Worm (Caenorhabditis elegans) whole organism, L2 larva: ENCODE measurements around the gene sdz-37.

Source experiments
- C34F6.9 ChIP-seq: fragments of 150-350 bp; optimal IDR thresholded peaks from 2 replicates; lab custom pipeline; 2014; ENCODE audit warnings: missing biosample characterization, missing genetic modification characterization
- F13H6.1 ChIP-seq: sonication (generic microtip); optimal IDR thresholded peaks from 2 replicates; lab custom pipeline; 2016; ENCODE audit warnings: missing genetic modification characterization, missing compliant biosample characterization
- Y55F3AM.14 ChIP-seq: fragments of 200-800 bp; sonication (Bioruptor generic); optimal IDR thresholded peaks from 2 replicates; lab custom pipeline; 2018; ENCODE audit warnings: mild to moderate bottlenecking, missing genetic modification characterization, missing compliant biosample characterization
- ZK546.5 ChIP-seq: sonication (generic microtip); optimal IDR thresholded peaks from 2 replicates; lab custom pipeline; 2017; ENCODE audit warnings: missing biosample characterization, missing genetic modification characterization
- alr-1 ChIP-seq: fragments of 150-350 bp; optimal IDR thresholded peaks from 2 replicates; lab custom pipeline; 2014; ENCODE audit warnings: missing biosample characterization, missing genetic modification characterization
- ama-1 ChIP-seq: fragments of 150-350 bp; optimal IDR thresholded peaks from 2 replicates; lab custom pipeline; 2018; ENCODE audit warnings: inconsistent platforms
- blmp-1 ChIP-seq: sonication (generic microtip); optimal IDR thresholded peaks from 2 replicates; lab custom pipeline; 2017; ENCODE audit warnings: missing genetic modification characterization, mild to moderate bottlenecking, missing compliant biosample characterization, antibody characterized with exemption, moderate library complexity; ENCODE audit not compliant: insufficient read depth
- ceh-16 ChIP-seq: fragments of 150-350 bp; optimal IDR thresholded peaks from 2 replicates; lab custom pipeline; 2014; ENCODE audit warnings: missing biosample characterization, missing genetic modification characterization
- ceh-82 ChIP-seq: fragments of 150-350 bp; optimal IDR thresholded peaks from 2 replicates; lab custom pipeline; 2014; ENCODE audit warnings: missing biosample characterization, missing genetic modification characterization
- crh-2 ChIP-seq: sonication (generic microtip); optimal IDR thresholded peaks from 2 replicates; lab custom pipeline; 2017; ENCODE audit warnings: missing biosample characterization, missing genetic modification characterization
- dmd-4 ChIP-seq: sonication (generic microtip); optimal IDR thresholded peaks from 2 replicates; lab custom pipeline; 2017; ENCODE audit warnings: missing biosample characterization, missing genetic modification characterization
- elt-1 ChIP-seq: fragments of 150-350 bp; optimal IDR thresholded peaks from 2 replicates; lab custom pipeline; 2014; ENCODE audit warnings: missing biosample characterization, missing genetic modification characterization
- elt-3 ChIP-seq: sonication (generic microtip); optimal IDR thresholded peaks from 2 replicates; lab custom pipeline; 2017; ENCODE audit warnings: missing biosample characterization, missing genetic modification characterization
- fos-1 ChIP-seq: fragments of 150-350 bp; optimal IDR thresholded peaks from 2 replicates; lab custom pipeline; 2014; ENCODE audit warnings: missing biosample characterization, missing genetic modification characterization
- gmeb-1 ChIP-seq: fragments of 150-350 bp; optimal IDR thresholded peaks from 2 replicates; lab custom pipeline; 2014; ENCODE audit warnings: missing biosample characterization, missing genetic modification characterization
- lin-13 ChIP-seq: fragments of 150-350 bp; optimal IDR thresholded peaks from 2 replicates; lab custom pipeline; 2014; ENCODE audit warnings: missing biosample characterization, missing genetic modification reagents, missing genetic modification characterization
- lin-39 ChIP-seq: fragments of 150-350 bp; optimal IDR thresholded peaks from 2 replicates; lab custom pipeline; 2014; ENCODE audit warnings: missing biosample characterization, missing genetic modification reagents, missing genetic modification characterization
- lsy-2 ChIP-seq, 2 experiments: fragments of 150-350 bp in 1 of 2; sonication (generic microtip) in 1 of 2; optimal IDR thresholded peaks; 2 replicates each; lab custom pipeline; 2014 to 2017; ENCODE audit warnings: missing biosample characterization in 2 of 2, missing genetic modification characterization in 2 of 2
- mab-5 ChIP-seq: fragments of 150-350 bp; optimal IDR thresholded peaks from 2 replicates; lab custom pipeline; 2014; ENCODE audit warnings: missing biosample characterization, missing genetic modification characterization
- mbf-1 ChIP-seq: sonication (generic microtip); optimal IDR thresholded peaks from 2 replicates; lab custom pipeline; 2017; ENCODE audit warnings: missing biosample characterization, missing genetic modification characterization
- mdl-1 ChIP-seq, 2 experiments: fragments of 150-350 bp in 1 of 2; sonication (generic microtip) in 1 of 2; optimal IDR thresholded peaks; 2 replicates each; lab custom pipeline; 2017; ENCODE audit warnings: missing biosample characterization in 2 of 2, missing genetic modification characterization in 2 of 2
- nhr-11 ChIP-seq: fragments of 150-350 bp; optimal IDR thresholded peaks from 2 replicates; lab custom pipeline; 2014; ENCODE audit warnings: missing biosample characterization, missing genetic modification characterization
- nhr-12 ChIP-seq: fragments of 150-350 bp; optimal IDR thresholded peaks from 2 replicates; lab custom pipeline; 2014; ENCODE audit warnings: missing biosample characterization, missing genetic modification characterization
- nhr-129 ChIP-seq: fragments of 150-350 bp; optimal IDR thresholded peaks from 2 replicates; lab custom pipeline; 2014; ENCODE audit warnings: missing biosample characterization, missing genetic modification characterization
- nhr-21 ChIP-seq: fragments of 150-350 bp; optimal IDR thresholded peaks from 2 replicates; lab custom pipeline; 2014; ENCODE audit warnings: missing biosample characterization, missing genetic modification characterization
- nhr-23 ChIP-seq: fragments of 150-350 bp; optimal IDR thresholded peaks from 2 replicates; lab custom pipeline; 2014; ENCODE audit warnings: missing biosample characterization, missing genetic modification reagents, missing genetic modification characterization
- nhr-25 ChIP-seq: fragments of 150-350 bp; sonication (generic microtip); optimal IDR thresholded peaks from 3 replicates; lab custom pipeline; 2014; ENCODE audit warnings: missing biosample characterization, missing genetic modification characterization
- nhr-6 ChIP-seq: fragments of 150-350 bp; optimal IDR thresholded peaks from 2 replicates; lab custom pipeline; 2014; ENCODE audit warnings: missing biosample characterization, missing genetic modification characterization
- nhr-77 ChIP-seq: fragments of 150-350 bp; optimal IDR thresholded peaks from 2 replicates; lab custom pipeline; 2014; ENCODE audit warnings: missing biosample characterization, missing genetic modification characterization
- peb-1 ChIP-seq: fragments of 150-350 bp; optimal IDR thresholded peaks from 2 replicates; lab custom pipeline; 2014; ENCODE audit warnings: missing biosample characterization, missing genetic modification characterization
- sem-4 ChIP-seq: fragments of 150-350 bp; optimal IDR thresholded peaks from 2 replicates; lab custom pipeline; 2014; ENCODE audit warnings: missing biosample characterization, missing genetic modification reagents, missing genetic modification characterization
- skn-1 ChIP-seq: sonication (generic microtip); optimal IDR thresholded peaks from 2 replicates; lab custom pipeline; 2017; ENCODE audit warnings: missing biosample characterization, missing genetic modification characterization
- sma-3 ChIP-seq: sonication (generic microtip); optimal IDR thresholded peaks from 2 replicates; lab custom pipeline; 2016; ENCODE audit warnings: missing genetic modification reagents, missing genetic modification characterization, missing compliant biosample characterization
- sma-9 ChIP-seq, 2 experiments: fragments of 150-350 bp in 1 of 2; sonication (generic microtip) in 1 of 2; optimal IDR thresholded peaks; 2 replicates each; lab custom pipeline; 2014 to 2016; ENCODE audit warnings: missing genetic modification characterization in 2 of 2, mild to moderate bottlenecking in 1 of 2, missing biosample characterization in 1 of 2, missing compliant biosample characterization in 1 of 2, missing genetic modification reagents in 1 of 2, moderate library complexity in 1 of 2
- snpc-4 ChIP-seq: fragments of 150-350 bp; optimal IDR thresholded peaks from 2 replicates; lab custom pipeline; 2014; ENCODE audit warnings: missing biosample characterization, missing genetic modification characterization
- unc-39 ChIP-seq: fragments of 150-350 bp; optimal IDR thresholded peaks from 2 replicates; lab custom pipeline; 2014; ENCODE audit warnings: missing biosample characterization, missing genetic modification characterization
- unc-55 ChIP-seq: fragments of 150-350 bp; sonication (generic microtip); optimal IDR thresholded peaks from 3 replicates; lab custom pipeline; 2014; ENCODE audit warnings: missing biosample characterization, missing genetic modification reagents, missing genetic modification characterization
- unc-62 ChIP-seq: fragments of 150-350 bp; optimal IDR thresholded peaks from 2 replicates; lab custom pipeline; 2014; ENCODE audit warnings: missing biosample characterization, missing genetic modification reagents, missing genetic modification characterization
- zag-1 ChIP-seq: fragments of 150-350 bp; optimal IDR thresholded peaks from 2 replicates; lab custom pipeline; 2014; ENCODE audit warnings: missing biosample characterization, missing genetic modification characterization
- ztf-1 ChIP-seq: fragments of 200-800 bp; sonication (Bioruptor generic); conservative IDR thresholded peaks from 2 replicates; pipeline ENCODE4 v1.3.6; 2022; ENCODE audit warnings: missing genetic modification characterization, missing compliant biosample characterization
- ztf-11 ChIP-seq: sonication (generic microtip); optimal IDR thresholded peaks from 2 replicates; lab custom pipeline; 2017; ENCODE audit warnings: missing biosample characterization, missing genetic modification characterization
- ztf-4 ChIP-seq: fragments of 150-350 bp; optimal IDR thresholded peaks from 2 replicates; lab custom pipeline; 2014; ENCODE audit warnings: missing biosample characterization, missing genetic modification characterization

sdz-37 gene

ce11 chrII:10446814-10447213 lies 17.9 kb upstream of the sdz-37 start:
- TF ChIP-seq snpc-4: no peak
- peak; percentile 3 for TF ChIP-seq nhr-11 (tag; lab: Kevin White, UChicago)
- no peak for TF ChIP-seq mab-5 (tag; lab: Kevin White, UChicago)
- TF ChIP-seq nhr-6 (tag; lab: Kevin White, UChicago): no peak
- TF ChIP-seq mdl-1 (tag; optimal IDR thresholded peaks at IDR 0.05; lab: Kevin White, UChicago): no peak
- TF ChIP-seq ztf-11: no peak
- no peak for TF ChIP-seq nhr-12 (tag; lab: Kevin White, UChicago)
- TF ChIP-seq nhr-25 (tag; lab: Kevin White, UChicago): no peak

- TF ChIP-seq ztf-1 (no peak), crh-2 (tag; lab: Kevin White, UChicago) (peak; percentile 60), F13H6.1 (tag; lab: Kevin White, UChicago) (peak; percentile 12), nhr-21 (tag; lab: Kevin White, UChicago) (peak; percentile 83), fos-1 (tag; lab: Kevin White, UChicago) (peak; percentile 85), sma-9 (GFP tag; optimal IDR thresholded peaks at IDR 0.05; lab: Kevin White, UChicago) (peak; percentile 79), sma-9 (tag; optimal IDR thresholded peaks at IDR 0.05; lab: Kevin White, UChicago) (no peak), nhr-25 (tag; lab: Kevin White, UChicago) (peak; percentile 88), lin-13 (no peak), ceh-82 (tag; lab: Kevin White, UChicago) (no peak), skn-1 (tag; lab: Kevin White, UChicago) (no peak), mdl-1 (tag; optimal IDR thresholded peaks at IDR 0.05; lab: Kevin White, UChicago) (peak in 1 of 2 experiments; percentile 68), lin-39 (tag; lab: Kevin White, UChicago) (no peak), peb-1 (tag; lab: Kevin White, UChicago) (no peak), blmp-1 (peak; percentile 45), C34F6.9 (tag; lab: Kevin White, UChicago) (peak; percentile 32), alr-1 (tag; lab: Kevin White, UChicago) (no peak), snpc-4 (no peak), ama-1 (peak; percentile 6), sem-4 (no peak), sma-3 (GFP tag; lab: Kevin White, UChicago) (peak; percentile 62), nhr-129 (peak; percentile 56), ceh-16 (tag; lab: Kevin White, UChicago) (no peak), lsy-2 (tag; optimal IDR thresholded peaks at IDR 0.05; lab: Kevin White, UChicago) (peak in 1 of 2 experiments; percentile 32), Y55F3AM.14 (peak; percentile 55), elt-1 (tag; lab: Kevin White, UChicago) (no peak), gmeb-1 (tag; lab: Kevin White, UChicago) (peak; percentile 71)
Observed at ce11 chrII:10447348-10448316, 17.0 kb upstream of the sdz-37 start, which contains the start of gene ZK673.2. ZK673.2 (plus strand) TSS chrII:10448266.

ce11 chrII:10449707-10450106 lies 15.0 kb upstream of the sdz-37 start, which contains the start of gene lin-56:
lin-56 (plus strand) TSS chrII:10450007.
- TF ChIP-seq blmp-1 (no peak), nhr-77 (tag; lab: Kevin White, UChicago) (no peak)

DNA sequence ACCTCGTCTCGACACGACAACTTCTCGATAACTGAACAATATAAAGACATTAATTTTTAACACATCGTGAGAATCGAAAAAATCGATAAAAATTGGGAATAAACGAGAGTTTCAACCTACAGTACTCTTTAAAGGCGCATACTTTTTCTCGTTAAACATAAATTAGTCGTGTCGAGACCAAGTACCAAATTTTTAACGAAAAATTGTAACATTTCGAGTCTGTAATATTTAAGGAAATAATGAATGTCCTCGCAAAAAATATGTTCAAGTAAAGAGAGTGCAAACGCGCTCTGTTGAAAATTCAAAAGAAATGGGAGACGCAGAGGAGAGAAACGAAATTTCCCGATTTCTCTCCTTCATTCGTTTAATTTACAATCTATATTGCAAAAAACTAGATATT lies 14.3 kb upstream of the sdz-37 start:
- no peak for TF ChIP-seq lin-39 (tag; lab: Kevin White, UChicago)
- TF ChIP-seq dmd-4 (tag; lab: Kevin White, UChicago): no peak
- no peak for TF ChIP-seq ztf-11
- TF ChIP-seq unc-62 (GFP tag; lab: Kevin White, UChicago): no peak
- TF ChIP-seq zag-1 (tag; lab: Kevin White, UChicago): no peak
- TF ChIP-seq nhr-6 (tag; lab: Kevin White, UChicago): peak; percentile 15
- no peak for TF ChIP-seq nhr-23 (tag; lab: Kevin White, UChicago)
- TF ChIP-seq ztf-4: peak; percentile 60
- TF ChIP-seq ama-1: no peak
- peak; percentile 0 for TF ChIP-seq nhr-129
- TF ChIP-seq ceh-82 (tag; lab: Kevin White, UChicago): no peak
- peak; percentile 23 for TF ChIP-seq crh-2 (tag; lab: Kevin White, UChicago)
- TF ChIP-seq lin-13: no peak
- TF ChIP-seq unc-55 (GFP tag; lab: Kevin White, UChicago): peak; percentile 14
- no peak for TF ChIP-seq sem-4
- TF ChIP-seq Y55F3AM.14: no peak
- no peak for TF ChIP-seq mdl-1 (tag; optimal IDR thresholded peaks at IDR 0.05; lab: Kevin White, UChicago)
- no peak for TF ChIP-seq nhr-12 (tag; lab: Kevin White, UChicago)
- no peak for TF ChIP-seq nhr-77 (tag; lab: Kevin White, UChicago)
- no peak for TF ChIP-seq elt-3 (tag; lab: Kevin White, UChicago)
- no peak for TF ChIP-seq fos-1 (tag; lab: Kevin White, UChicago)
- TF ChIP-seq elt-1 (tag; lab: Kevin White, UChicago): no peak
- no peak for TF ChIP-seq ceh-16 (tag; lab: Kevin White, UChicago)
- TF ChIP-seq ZK546.5: no peak
- TF ChIP-seq mbf-1 (tag; lab: Kevin White, UChicago): no peak
- peak; percentile 49 for TF ChIP-seq C34F6.9 (tag; lab: Kevin White, UChicago)
- TF ChIP-seq nhr-25 (tag; lab: Kevin White, UChicago): peak; percentile 36
- TF ChIP-seq gmeb-1 (tag; lab: Kevin White, UChicago): no peak
- TF ChIP-seq sma-3 (GFP tag; lab: Kevin White, UChicago): no peak
- TF ChIP-seq nhr-21 (tag; lab: Kevin White, UChicago): peak; percentile 24
- no peak for TF ChIP-seq unc-39 (tag; lab: Kevin White, UChicago)
- peak in 1 of 2 experiments; percentile 28 for TF ChIP-seq lsy-2 (tag; optimal IDR thresholded peaks at IDR 0.05; lab: Kevin White, UChicago)
